Fruit fly (Drosophila melanogaster) whole organism, embryonic: ENCODE measurements around the gene CG13117.

Source experiments
- Atf6 ChIP-seq: fragments of 200-800 bp; sonication (Bioruptor generic); IDR thresholded peaks from 2 replicates; pipeline ENCODE4 v1.3.6; 2022; ENCODE audit warnings: missing biosample characterization, missing genetic modification characterization
- CG10147 ChIP-seq: fragments of 200-800 bp; sonication (Bioruptor generic); optimal IDR thresholded peaks from 2 replicates; lab custom pipeline; 2019; ENCODE audit warnings: missing biosample characterization, mild to moderate bottlenecking, missing genetic modification characterization, moderate library complexity
- CG10209 ChIP-seq: fragments of 200-800 bp; sonication (Bioruptor generic); optimal IDR thresholded peaks from 3 replicates; lab custom pipeline; 2017; ENCODE audit warnings: missing biosample characterization, mild to moderate bottlenecking, missing genetic modification characterization, missing genetic modification reagents
- CG12219 ChIP-seq: fragments of 200-800 bp; sonication (Bioruptor generic); optimal IDR thresholded peaks from 3 replicates; lab custom pipeline; 2018; ENCODE audit warnings: missing biosample characterization, mild to moderate bottlenecking, missing genetic modification characterization
- CG1233 ChIP-seq: fragments of 200-800 bp; sonication (Bioruptor generic); optimal IDR thresholded peaks from 4 replicates; lab custom pipeline; 2018; ENCODE audit warnings: missing biosample characterization, mild to moderate bottlenecking, missing genetic modification characterization
- CG13287 ChIP-seq: fragments of 200-800 bp; sonication (Bioruptor generic); IDR thresholded peaks from 2 replicates; pipeline ENCODE4 v1.3.6; 2022; ENCODE audit warnings: missing biosample characterization, missing genetic modification characterization; ENCODE audit not compliant: partially characterized antibody
- CG15514 ChIP-seq: fragments of 200-800 bp; sonication (Bioruptor generic); optimal IDR thresholded peaks from 3 replicates; lab custom pipeline; 2017; ENCODE audit warnings: missing biosample characterization, missing genetic modification characterization, mild to moderate bottlenecking, moderate library complexity, missing genetic modification reagents
- CG1602 ChIP-seq: fragments of 200-800 bp; sonication (Bioruptor generic); optimal IDR thresholded peaks from 3 replicates; lab custom pipeline; 2016; ENCODE audit warnings: missing biosample characterization, missing genetic modification characterization
- CG18011 ChIP-seq: fragments of 200-800 bp; sonication (Bioruptor generic); optimal IDR thresholded peaks from 2 replicates; lab custom pipeline; 2017; ENCODE audit warnings: missing biosample characterization, missing genetic modification characterization, mild to moderate bottlenecking, moderate library complexity, missing genotype
- CG2712 ChIP-seq: fragments of 200-800 bp; optimal IDR thresholded peaks from 3 replicates; lab custom pipeline; 2019; ENCODE audit warnings: missing biosample characterization, mild to moderate bottlenecking, missing genetic modification characterization, moderate library complexity
- CG2875 ChIP-seq: fragments of 200-800 bp; sonication (Bioruptor generic); optimal IDR thresholded peaks from 2 replicates; lab custom pipeline; 2017; ENCODE audit warnings: missing biosample characterization, mild to moderate bottlenecking, missing genetic modification characterization, missing genetic modification reagents
- CG30431 ChIP-seq: fragments of 200-800 bp; sonication (Bioruptor generic); optimal IDR thresholded peaks from 2 replicates; lab custom pipeline; 2017; ENCODE audit warnings: missing biosample characterization, missing genetic modification characterization
- CG3407 ChIP-seq: fragments of 200-800 bp; sonication (Bioruptor generic); optimal IDR thresholded peaks from 2 replicates; lab custom pipeline; 2018; ENCODE audit warnings: missing biosample characterization, mild to moderate bottlenecking, missing genetic modification characterization
- CG34376 ChIP-seq: fragments of 200-800 bp; sonication (Bioruptor generic); optimal IDR thresholded peaks from 2 replicates; lab custom pipeline; 2018; ENCODE audit warnings: missing biosample characterization, mild to moderate bottlenecking, missing genetic modification characterization
- CG4282 ChIP-seq: fragments of 200-800 bp; sonication (Bioruptor generic); optimal IDR thresholded peaks from 2 replicates; lab custom pipeline; 2016; ENCODE audit warnings: missing biosample characterization, missing genetic modification characterization
- CG4707 ChIP-seq: fragments of 200-800 bp; sonication (Bioruptor generic); optimal IDR thresholded peaks from 2 replicates; lab custom pipeline; 2018; ENCODE audit warnings: missing biosample characterization, mild to moderate bottlenecking, missing genetic modification characterization, moderate library complexity
- CG6689 ChIP-seq: fragments of 200-800 bp; sonication (Bioruptor generic); IDR thresholded peaks from 2 replicates; pipeline ENCODE4 v1.3.6; 2022; ENCODE audit warnings: missing biosample characterization, missing genetic modification characterization
- CG6813 ChIP-seq: fragments of 200-800 bp; sonication (Bioruptor generic); optimal IDR thresholded peaks from 2 replicates; lab custom pipeline; 2017; ENCODE audit warnings: missing biosample characterization, missing genetic modification characterization, mild to moderate bottlenecking, moderate library complexity, missing genetic modification reagents
- CG7786 ChIP-seq: fragments of 200-800 bp; sonication (Bioruptor generic); optimal IDR thresholded peaks from 2 replicates; lab custom pipeline; 2016; ENCODE audit warnings: missing biosample characterization, missing genetic modification characterization
- Deaf1 ChIP-seq: fragments of 200-800 bp; optimal IDR thresholded peaks from 3 replicates; lab custom pipeline; 2019; ENCODE audit warnings: missing biosample characterization, mild to moderate bottlenecking, missing genetic modification characterization, moderate library complexity
- Dref ChIP-seq: fragments of 200-800 bp; sonication (Bioruptor generic); IDR thresholded peaks from 2 replicates; pipeline ENCODE4 v1.3.6; 2022; ENCODE audit warnings: missing biosample characterization, missing genetic modification characterization
- GATAe ChIP-seq: fragments of 200-800 bp; sonication (Bioruptor generic); conservative IDR thresholded peaks from 2 replicates; pipeline ENCODE4 v1.3.6; 2022; ENCODE audit warnings: missing biosample characterization, missing genetic modification characterization
- HLH54F ChIP-seq: fragments of 200-800 bp; sonication (Bioruptor generic); optimal IDR thresholded peaks from 3 replicates; lab custom pipeline; 2016; ENCODE audit warnings: missing biosample characterization, missing genetic modification characterization
- Hey ChIP-seq: fragments of 200-800 bp; sonication (Bioruptor generic); optimal IDR thresholded peaks from 3 replicates; lab custom pipeline; 2018; ENCODE audit warnings: missing biosample characterization, mild to moderate bottlenecking, missing genetic modification characterization
- Hmr ChIP-seq: fragments of 200-800 bp; sonication (Bioruptor generic); optimal IDR thresholded peaks from 3 replicates; lab custom pipeline; 2017; ENCODE audit warnings: mild to moderate bottlenecking, missing biosample characterization, missing genetic modification reagents, missing genetic modification characterization
- Hr78 ChIP-seq, 2 experiments: fragments of 200-800 bp in 1 of 2; fragments of >200 bp in 1 of 2; sonication (Bioruptor generic) in 1 of 2; optimal IDR thresholded peaks; 2 replicates each; lab custom pipeline; 2017 to 2019; ENCODE audit warnings: missing biosample characterization in 2 of 2, missing genetic modification characterization in 2 of 2, mild to moderate bottlenecking in 1 of 2, moderate library complexity in 1 of 2
- Lhr ChIP-seq: fragments of 200-800 bp; sonication (Bioruptor generic); optimal IDR thresholded peaks from 3 replicates; lab custom pipeline; 2017; ENCODE audit warnings: mild to moderate bottlenecking, missing biosample characterization, missing genetic modification reagents, missing genetic modification characterization
- PHDP ChIP-seq: fragments of 200-800 bp; sonication (Bioruptor generic); optimal IDR thresholded peaks from 3 replicates; lab custom pipeline; 2018; ENCODE audit warnings: missing biosample characterization, mild to moderate bottlenecking, missing genetic modification characterization, moderate library complexity
- Ptx1 ChIP-seq: fragments of 200-800 bp; sonication (Bioruptor generic); IDR thresholded peaks from 2 replicates; pipeline ENCODE4 v1.3.6; 2022; ENCODE audit warnings: missing biosample characterization, missing genetic modification characterization
- Xbp1 ChIP-seq: fragments of 200-800 bp; sonication (Bioruptor generic); optimal IDR thresholded peaks from 3 replicates; lab custom pipeline; 2016; ENCODE audit warnings: missing biosample characterization, mild to moderate bottlenecking, missing genetic modification characterization
- ab ChIP-seq: fragments of 200-800 bp; sonication (Bioruptor generic); optimal IDR thresholded peaks from 2 replicates; lab custom pipeline; 2016; ENCODE audit warnings: missing biosample characterization, missing genetic modification characterization
- amos ChIP-seq: fragments of 200-800 bp; sonication (Bioruptor generic); IDR thresholded peaks from 2 replicates; pipeline ENCODE4 v1.3.6; 2022; ENCODE audit warnings: missing biosample characterization, missing genetic modification characterization; ENCODE audit not compliant: partially characterized antibody
- bsh ChIP-seq, 2 experiments: fragments of 200-800 bp; sonication (Bioruptor generic); optimal IDR thresholded peaks; 2 replicates each; lab custom pipeline; 2017 to 2018; ENCODE audit warnings: mild to moderate bottlenecking in 2 of 2, missing biosample characterization in 2 of 2, missing genetic modification characterization in 2 of 2, moderate library complexity in 1 of 2
- caup ChIP-seq: fragments of 200-800 bp; sonication (Bioruptor generic); optimal IDR thresholded peaks from 3 replicates; lab custom pipeline; 2017; ENCODE audit warnings: missing biosample characterization, mild to moderate bottlenecking, missing genetic modification characterization, moderate library complexity; ENCODE audit not compliant: severe bottlenecking
- ci ChIP-seq: fragments of 200-800 bp; sonication (Bioruptor generic); IDR thresholded peaks from 3 replicates; pipeline ENCODE4 v1.3.6; 2022; ENCODE audit warnings: missing biosample characterization, missing genetic modification characterization
- dysf ChIP-seq: fragments of 200-800 bp; sonication (Bioruptor generic); IDR thresholded peaks from 3 replicates; pipeline ENCODE4 v1.3.6; 2022; ENCODE audit warnings: missing biosample characterization, missing genetic modification characterization
- emc ChIP-seq: fragments of 200-800 bp; sonication (Bioruptor generic); optimal IDR thresholded peaks from 2 replicates; lab custom pipeline; 2016; ENCODE audit warnings: missing biosample characterization, missing genetic modification characterization
- ewg ChIP-seq: fragments of 200-800 bp; sonication (Bioruptor generic); optimal IDR thresholded peaks from 3 replicates; lab custom pipeline; 2017; ENCODE audit warnings: mild to moderate bottlenecking, missing biosample characterization, missing genetic modification reagents, missing genetic modification characterization
- hkb ChIP-seq, 2 experiments: fragments of 200-800 bp in 1 of 2; fragments of >200 bp in 1 of 2; sonication (Bioruptor generic) in 1 of 2; IDR thresholded peaks in 1 of 2; optimal IDR thresholded peaks in 1 of 2; 2 replicates each; pipeline versions ENCODE4 v1.3.6 to Lab custom; 2017 to 2022; ENCODE audit warnings: missing biosample characterization in 1 of 2, missing genetic modification characterization in 1 of 2
- hth ChIP-seq: fragments of >200 bp; optimal IDR thresholded peaks from 2 replicates; lab custom pipeline; 2017; ENCODE audit warnings: inconsistent platforms
- klu ChIP-seq: fragments of 200-800 bp; sonication (Bioruptor generic); IDR thresholded peaks from 2 replicates; pipeline ENCODE4 v1.3.6; 2022; ENCODE audit warnings: missing biosample characterization, missing genetic modification characterization
- pb ChIP-seq: fragments of 200-800 bp; sonication (Bioruptor generic); optimal IDR thresholded peaks from 3 replicates; lab custom pipeline; 2016; ENCODE audit warnings: missing biosample characterization, missing genetic modification characterization
- ranshi ChIP-seq: fragments of 200-800 bp; sonication (Bioruptor generic); IDR thresholded peaks from 2 replicates; pipeline ENCODE4 v1.3.6; 2022; ENCODE audit warnings: missing biosample characterization, missing genetic modification characterization
- schlank ChIP-seq: fragments of 200-800 bp; sonication (Bioruptor generic); optimal IDR thresholded peaks from 2 replicates; lab custom pipeline; 2018; ENCODE audit warnings: missing biosample characterization, mild to moderate bottlenecking, missing genetic modification characterization
- sens ChIP-seq: fragments of 200-800 bp; sonication (Bioruptor generic); peaks from one replicate; lab custom pipeline; 2016; ENCODE audit warnings: missing biosample characterization, missing genetic modification characterization
- sim ChIP-seq: fragments of 200-800 bp; sonication (Bioruptor generic); IDR thresholded peaks from 2 replicates; pipeline ENCODE4 v1.3.6; 2022; ENCODE audit warnings: missing biosample characterization, missing genetic modification characterization
- trem ChIP-seq: fragments of 200-800 bp; optimal IDR thresholded peaks from 3 replicates; lab custom pipeline; 2019; ENCODE audit warnings: missing biosample characterization, mild to moderate bottlenecking, missing genetic modification characterization, moderate library complexity
- ttk ChIP-seq: fragments of 200-800 bp; sonication (Bioruptor generic); IDR thresholded peaks from 2 replicates; pipeline ENCODE4 v2.1.2; 2022; ENCODE audit warnings: missing biosample characterization, missing genetic modification characterization
- unc-4 ChIP-seq: fragments of 200-800 bp; sonication (Bioruptor generic); IDR thresholded peaks from 2 replicates; pipeline ENCODE4 v1.3.6; 2022; ENCODE audit warnings: missing biosample characterization, missing genetic modification characterization; ENCODE audit not compliant: partially characterized antibody
- zfh1 ChIP-seq: fragments of 200-800 bp; sonication (Bioruptor generic); IDR thresholded peaks from 3 replicates; pipeline ENCODE4 v1.3.6; 2022; ENCODE audit warnings: missing biosample characterization, missing genetic modification characterization

CG13117 gene

DNA sequence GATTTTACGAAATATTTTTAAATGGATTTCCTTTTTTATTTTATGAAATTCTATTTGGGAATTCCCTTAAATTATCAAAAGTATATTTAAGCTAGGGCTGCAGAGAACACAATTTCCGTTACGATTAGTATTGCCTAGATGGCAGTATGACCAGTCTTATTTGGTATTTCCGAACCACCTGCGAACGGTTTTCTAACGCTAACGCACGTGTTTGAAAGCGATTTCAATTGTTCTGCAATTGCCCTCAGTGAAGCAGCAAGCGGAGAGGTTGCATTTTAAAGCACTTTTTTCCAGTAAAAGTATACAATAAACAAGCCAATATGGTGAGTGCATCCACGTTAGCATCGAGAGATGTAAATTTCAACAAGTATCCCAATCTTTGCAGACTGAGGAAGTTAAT, 36.8 kb upstream of the CG13117 start, which contains the start of gene hoip (continued):
- TF ChIP-seq CG4707 (GFP tag; lab: Kevin White, UChicago) (no peak), CG2875 (GFP tag; lab: Kevin White, UChicago) (no peak), CG12219 (no peak), CG4282 (no peak), CG3407 (GFP tag; lab: Kevin White, UChicago) (no peak), CG7786 (GFP tag; lab: Kevin White, UChicago) (no peak), ranshi (no peak), trem (tag; lab: Kevin White, UChicago) (peak; percentile 8), schlank (no peak), GATAe (GFP tag; lab: Robert Waterston, UW) (no peak), emc (GFP tag; lab: Kevin White, UChicago) (no peak), Deaf1 (tag; lab: Kevin White, UChicago) (no peak), Hmr (GFP tag; lab: Kevin White, UChicago) (peak; percentile 13), PHDP (tag; lab: Kevin White, UChicago) (no peak), hth (lab: Kevin White, UChicago) (no peak), CG1602 (GFP tag; lab: Kevin White, UChicago) (no peak), Xbp1 (GFP tag; lab: Kevin White, UChicago) (no peak), CG1233 (GFP tag; lab: Kevin White, UChicago) (no peak), CG13287 (GFP tag; lab: Robert Waterston, UW) (peak; percentile 53), Hey (tag; lab: Kevin White, UChicago) (no peak), Dref (no peak; the same call in 1 of the 2 replicates), caup (GFP tag; lab: Kevin White, UChicago) (no peak), hkb (optimal IDR thresholded peaks at IDR 0.05; lab: Kevin White, UChicago) (no peak), hkb (GFP tag; IDR thresholded peaks at IDR 0.05; lab: Robert Waterston, UW) (peak; percentile 36; the same call in 1 of the 2 replicates), pb (GFP tag; lab: Kevin White, UChicago) (no peak), amos (GFP tag; lab: Robert Waterston, UW) (peak; percentile 51; the same call in 1 of the 2 replicates), CG18011 (GFP tag; lab: Kevin White, UChicago) (no peak), unc-4 (GFP tag; lab: Robert Waterston, UW) (peak; percentile 59), Ptx1 (GFP tag; lab: Robert Waterston, UW) (no peak), ab (no peak), bsh (GFP tag; optimal IDR thresholded peaks at IDR 0.05; lab: Kevin White, UChicago) (no peak), Atf6 (no peak), dysf (no peak), HLH54F (GFP tag; lab: Kevin White, UChicago) (no peak), ewg (GFP tag; lab: Kevin White, UChicago) (no peak), CG2712 (tag; lab: Kevin White, UChicago) (no peak), zfh1 (no peak), ci (peak; percentile 24; the same call in 1 of the 3 replicates), CG30431 (GFP tag; lab: Kevin White, UChicago) (no peak), CG34376 (no peak), CG6813 (GFP tag; lab: Kevin White, UChicago) (no peak), Lhr (GFP tag; lab: Kevin White, UChicago) (peak; percentile 31), sim (no peak), klu (GFP tag; lab: Robert Waterston, UW) (no peak), ttk (GFP tag; lab: Robert Waterston, UW) (no peak), Hr78 (GFP tag; optimal IDR thresholded peaks at IDR 0.05; lab: Kevin White, UChicago) (no peak), CG15514 (peak; percentile 4), CG6689 (GFP tag; lab: Robert Waterston, UW) (no peak), sens (GFP tag; lab: Kevin White, UChicago) (peak; percentile 86), CG10209 (no peak), CG10147 (GFP tag; lab: Kevin White, UChicago) (no peak)
